Worm (Caenorhabditis elegans) whole organism, L4 larva: ENCODE measurements around the gene str-38.

ENCODE experiments used
- F26F4.8 ChIP-seq: fragments of 200-800 bp; sonication (Bioruptor generic); conservative IDR thresholded peaks from 2 replicates; pipeline ENCODE4 v1.3.6; 2022; ENCODE audit warnings: missing genetic modification characterization, missing compliant biosample characterization
- Y5F2A.4 ChIP-seq: fragments of 200-800 bp; sonication (Bioruptor generic); optimal IDR thresholded peaks from 2 replicates; lab custom pipeline; 2018; ENCODE audit warnings: mild to moderate bottlenecking, missing genetic modification characterization, missing compliant biosample characterization
- arid-1 ChIP-seq: fragments of 200-800 bp; sonication (Bioruptor generic); conservative IDR thresholded peaks from 2 replicates; pipeline ENCODE4 v1.3.6; 2022; ENCODE audit warnings: missing genetic modification reagents, missing genetic modification characterization, missing compliant biosample characterization
- ceh-82 ChIP-seq: sonication (generic microtip); optimal IDR thresholded peaks from 2 replicates; lab custom pipeline; 2017; ENCODE audit warnings: missing biosample characterization, missing genetic modification characterization
- dmd-8 ChIP-seq: fragments of 200-800 bp; sonication (Bioruptor generic); IDR thresholded peaks from 2 replicates; pipeline ENCODE4 v1.3.6; 2022; ENCODE audit warnings: missing genetic modification characterization, missing compliant biosample characterization
- dpl-1 ChIP-seq: fragments of 150-350 bp; optimal IDR thresholded peaks from 2 replicates; lab custom pipeline; 2014; ENCODE audit warnings: missing biosample characterization, missing genetic modification reagents, missing genetic modification characterization
- egl-27 ChIP-seq: sonication (generic microtip); optimal IDR thresholded peaks from 3 replicates; lab custom pipeline; 2017; ENCODE audit warnings: missing biosample characterization, missing genetic modification reagents, missing genetic modification characterization
- nhr-25 ChIP-seq: sonication (generic microtip); optimal IDR thresholded peaks from 2 replicates; lab custom pipeline; 2017; ENCODE audit warnings: missing genetic modification characterization, mild to moderate bottlenecking, missing compliant biosample characterization, antibody characterized with exemption, moderate library complexity, borderline replicate concordance; ENCODE audit not compliant: insufficient read depth
- nhr-28 ChIP-seq: fragments of 150-350 bp; optimal IDR thresholded peaks from 2 replicates; lab custom pipeline; 2014; ENCODE audit warnings: missing biosample characterization, missing genetic modification characterization
- nhr-42 ChIP-seq: fragments of 200-800 bp; sonication (Bioruptor generic); IDR thresholded peaks from 2 replicates; pipeline ENCODE4 v1.3.6; 2022; ENCODE audit warnings: missing genetic modification characterization, missing compliant biosample characterization
- unc-130 ChIP-seq: sonication (generic microtip); optimal IDR thresholded peaks from 2 replicates; lab custom pipeline; 2016; ENCODE audit warnings: missing genetic modification reagents, missing genetic modification characterization, missing compliant biosample characterization
- vab-7 ChIP-seq: fragments of 200-800 bp; sonication (Bioruptor generic); IDR thresholded peaks from 2 replicates; pipeline ENCODE4 v1.3.6; 2022; ENCODE audit warnings: missing genetic modification reagents, missing genetic modification characterization, missing compliant biosample characterization
- ztf-11 ChIP-seq: fragments of 150-350 bp; optimal IDR thresholded peaks from 2 replicates; lab custom pipeline; 2014; ENCODE audit warnings: missing biosample characterization, missing genetic modification characterization

ce11 chrV:15687660-15688059 is 44.4 kb downstream of the str-38 start, which contains the start of gene nhr-197:
- no peak for TF ChIP-seq nhr-25
- no peak for TF ChIP-seq egl-27 (tag; lab: Kevin White, UChicago)
- no peak for TF ChIP-seq ztf-11 (tag; lab: Kevin White, UChicago)
- no peak for TF ChIP-seq nhr-42 (GFP tag; lab: Robert Waterston, UW)
- no peak for TF ChIP-seq dmd-8 (GFP tag; lab: Robert Waterston, UW)
- TF ChIP-seq dpl-1 (GFP tag; lab: Kevin White, UChicago): no peak
- no peak for TF ChIP-seq unc-130 (GFP tag; lab: Kevin White, UChicago)
- no peak for TF ChIP-seq F26F4.8 (GFP tag; lab: Robert Waterston, UW)
- no peak for TF ChIP-seq Y5F2A.4 (GFP tag; lab: Kevin White, UChicago)
- no peak for TF ChIP-seq arid-1
- no peak for TF ChIP-seq vab-7 (GFP tag; lab: Robert Waterston, UW)
- TF ChIP-seq ceh-82: no peak
- no peak for TF ChIP-seq nhr-28 (tag; lab: Kevin White, UChicago)
